Fruit fly (Drosophila melanogaster) whole organism, pupa: ENCODE results near the gene CG11155.
A peak's percentile ranks its signal among the peaks of the same experiment; 100 is the strongest.

ENCODE experiments used
- CG10348 ChIP-seq: fragments of 200-800 bp; sonication (Bioruptor generic); IDR thresholded peaks from 2 replicates; pipeline ENCODE4 v1.3.6; 2022; ENCODE audit warnings: missing biosample characterization, missing genetic modification characterization
- CG12605 ChIP-seq: fragments of 200-800 bp; sonication (Bioruptor generic); IDR thresholded peaks from 2 replicates; pipeline ENCODE4 v1.3.6; 2022; ENCODE audit warnings: missing biosample characterization, missing genetic modification characterization
- CG13204 ChIP-seq: fragments of 200-800 bp; sonication (Bioruptor generic); optimal IDR thresholded peaks from 2 replicates; lab custom pipeline; 2018; ENCODE audit warnings: missing biosample characterization, mild to moderate bottlenecking, missing genetic modification characterization, moderate library complexity
- CG14655 ChIP-seq: fragments of 200-800 bp; sonication (Bioruptor generic); optimal IDR thresholded peaks from 3 replicates; lab custom pipeline; 2017; ENCODE audit warnings: mild to moderate bottlenecking, missing biosample characterization, missing genetic modification reagents, missing genetic modification characterization
- CG15710 ChIP-seq: fragments of 200-800 bp; sonication (Bioruptor generic); optimal IDR thresholded peaks from 2 replicates; lab custom pipeline; 2018; ENCODE audit warnings: missing biosample characterization, mild to moderate bottlenecking, missing genetic modification characterization, moderate library complexity
- CG17806 ChIP-seq: fragments of 200-800 bp; sonication (Bioruptor generic); optimal IDR thresholded peaks from 2 replicates; lab custom pipeline; 2018; ENCODE audit warnings: missing biosample characterization, mild to moderate bottlenecking, missing genetic modification characterization, moderate library complexity
- CG32121 ChIP-seq: fragments of 200-800 bp; sonication (Bioruptor generic); IDR thresholded peaks from 2 replicates; pipeline ENCODE4 v1.3.6; 2022; ENCODE audit warnings: missing biosample characterization, missing genetic modification characterization
- CG34367 ChIP-seq: fragments of 200-800 bp; sonication (Bioruptor generic); optimal IDR thresholded peaks from 2 replicates; lab custom pipeline; 2018; ENCODE audit warnings: missing biosample characterization, mild to moderate bottlenecking, missing genetic modification characterization
- CG4496 ChIP-seq: fragments of 200-800 bp; sonication (Bioruptor generic); IDR thresholded peaks from 3 replicates; pipeline ENCODE4 v1.3.6; 2022; ENCODE audit warnings: missing biosample characterization, missing genetic modification characterization
- CG8159 ChIP-seq: fragments of 200-800 bp; sonication (Bioruptor generic); optimal IDR thresholded peaks from 3 replicates; lab custom pipeline; 2018; ENCODE audit warnings: missing biosample characterization, mild to moderate bottlenecking, missing genetic modification characterization, moderate library complexity
- CG8301 ChIP-seq: fragments of 200-800 bp; sonication (Bioruptor generic); optimal IDR thresholded peaks from 2 replicates; lab custom pipeline; 2018; ENCODE audit warnings: missing biosample characterization, mild to moderate bottlenecking, missing genetic modification characterization
- CG9948 ChIP-seq: fragments of 200-800 bp; sonication (Bioruptor generic); optimal IDR thresholded peaks from 2 replicates; lab custom pipeline; 2018; ENCODE audit warnings: missing biosample characterization, mild to moderate bottlenecking, missing genetic modification characterization, moderate library complexity
- D1 ChIP-seq: fragments of 200-800 bp; sonication (Bioruptor generic); optimal IDR thresholded peaks from 2 replicates; lab custom pipeline; 2018; ENCODE audit warnings: missing biosample characterization, mild to moderate bottlenecking, missing genetic modification characterization, moderate library complexity
- EcR ChIP-seq: fragments of 200-800 bp; sonication (Bioruptor generic); optimal IDR thresholded peaks from 3 replicates; lab custom pipeline; 2019; ENCODE audit warnings: missing biosample characterization, missing genetic modification characterization, mild to moderate bottlenecking, moderate library complexity, missing genetic modification reagents
- Ets98B ChIP-seq: fragments of 200-800 bp; sonication (Bioruptor generic); IDR thresholded peaks from 2 replicates; pipeline ENCODE4 v1.3.6; 2022; ENCODE audit warnings: missing biosample characterization, missing genetic modification characterization
- Pif1A ChIP-seq: fragments of 200-800 bp; sonication (Bioruptor generic); optimal IDR thresholded peaks from 3 replicates; lab custom pipeline; 2016; ENCODE audit warnings: missing biosample characterization, missing genetic modification characterization
- Pif1B ChIP-seq: fragments of 200-800 bp; sonication (Bioruptor generic); optimal IDR thresholded peaks from 3 replicates; lab custom pipeline; 2016; ENCODE audit warnings: missing biosample characterization, missing genetic modification characterization
- Snoo ChIP-seq: fragments of 200-800 bp; sonication (Bioruptor generic); optimal IDR thresholded peaks from 3 replicates; lab custom pipeline; 2017; ENCODE audit warnings: missing biosample characterization, mild to moderate bottlenecking, missing genetic modification characterization, inconsistent platforms
- fd96Ca ChIP-seq: fragments of 200-800 bp; sonication (Bioruptor generic); IDR thresholded peaks from 3 replicates; pipeline ENCODE4 v1.3.6; 2022; ENCODE audit warnings: missing biosample characterization, missing genetic modification characterization
- gl ChIP-seq: fragments of 200-800 bp; sonication (Bioruptor generic); optimal IDR thresholded peaks from 2 replicates; lab custom pipeline; 2018; ENCODE audit warnings: missing biosample characterization, mild to moderate bottlenecking, missing genetic modification characterization
- rn ChIP-seq: fragments of 200-800 bp; sonication (Bioruptor generic); IDR thresholded peaks from 2 replicates; pipeline ENCODE4 v1.3.6; 2022; ENCODE audit warnings: missing biosample characterization, missing genetic modification characterization

Gene CG11155

dm6 chr4:1112867-1113769 is 13.3 kb upstream of the CG11155 start:
- TF ChIP-seq CG12605 (GFP tag; lab: Robert Waterston, UW), result no peak
- TF ChIP-seq CG8301 (tag; lab: Kevin White, UChicago), result peak; percentile 94
- TF ChIP-seq Snoo, result peak; percentile 89
- TF ChIP-seq CG8159 (tag; lab: Kevin White, UChicago), result no peak
- TF ChIP-seq gl (tag; lab: Kevin White, UChicago), result peak; percentile 84
- TF ChIP-seq CG15710, result peak; percentile 82
- peak; percentile 48 for TF ChIP-seq D1
- peak; percentile 89 for TF ChIP-seq CG17806 (tag; lab: Kevin White, UChicago)
- TF ChIP-seq CG9948 (tag; lab: Kevin White, UChicago), result peak; percentile 90
- TF ChIP-seq CG32121 (GFP tag; lab: Robert Waterston, UW), result peak; percentile 94
- TF ChIP-seq CG34367 (tag; lab: Kevin White, UChicago), result peak; percentile 90
- no peak; the same call in 1 of the 2 replicates for TF ChIP-seq CG10348 (GFP tag; lab: Robert Waterston, UW)
- peak; percentile 97 for TF ChIP-seq Pif1A (GFP tag; lab: Kevin White, UChicago)
- peak; percentile 95 for TF ChIP-seq CG14655 (GFP tag; lab: Kevin White, UChicago)
- no peak for TF ChIP-seq CG13204 (GFP tag; lab: Kevin White, UChicago)
- no peak for TF ChIP-seq fd96Ca (GFP tag; lab: Robert Waterston, UW)
- peak; percentile 91 for TF ChIP-seq Pif1B (GFP tag; lab: Kevin White, UChicago)
- no peak for TF ChIP-seq rn (GFP tag; lab: Robert Waterston, UW)

- TF ChIP-seq EcR (GFP tag; lab: Kevin White, UChicago), result no peak
- no peak for TF ChIP-seq rn (GFP tag; lab: Robert Waterston, UW)
- no peak for TF ChIP-seq CG32121 (GFP tag; lab: Robert Waterston, UW)
- TF ChIP-seq CG14655 (GFP tag; lab: Kevin White, UChicago), result no peak
- TF ChIP-seq CG10348 (GFP tag; lab: Robert Waterston, UW), result no peak
- TF ChIP-seq CG8301 (tag; lab: Kevin White, UChicago), result no peak
- TF ChIP-seq CG8159 (tag; lab: Kevin White, UChicago), result no peak
- TF ChIP-seq Ets98B (GFP tag; lab: Robert Waterston, UW), result no peak
- TF ChIP-seq Pif1A (GFP tag; lab: Kevin White, UChicago), result no peak
- TF ChIP-seq CG17806 (tag; lab: Kevin White, UChicago), result no peak
- no peak for TF ChIP-seq fd96Ca (GFP tag; lab: Robert Waterston, UW)
- no peak for TF ChIP-seq Snoo
- TF ChIP-seq CG34367 (tag; lab: Kevin White, UChicago), result no peak
- no peak for TF ChIP-seq CG12605 (GFP tag; lab: Robert Waterston, UW)
- TF ChIP-seq gl (tag; lab: Kevin White, UChicago), result no peak
- TF ChIP-seq CG13204 (GFP tag; lab: Kevin White, UChicago), result no peak
Observed at dm6 chr4:1115299-1115698, 11.1 kb upstream of the CG11155 start.

- no peak for TF ChIP-seq fd96Ca (GFP tag; lab: Robert Waterston, UW)
- no peak for TF ChIP-seq Snoo
- TF ChIP-seq CG8301 (tag; lab: Kevin White, UChicago), result no peak
- TF ChIP-seq Ets98B (GFP tag; lab: Robert Waterston, UW), result no peak
- TF ChIP-seq CG8159 (tag; lab: Kevin White, UChicago), result no peak
- no peak for TF ChIP-seq gl (tag; lab: Kevin White, UChicago)
- TF ChIP-seq CG12605 (GFP tag; lab: Robert Waterston, UW), result no peak
- no peak for TF ChIP-seq D1
- TF ChIP-seq Pif1B (GFP tag; lab: Kevin White, UChicago), result no peak
- no peak for TF ChIP-seq CG14655 (GFP tag; lab: Kevin White, UChicago)
- TF ChIP-seq, all 21 proteins: peak for 0
Observed at dm6 chr4:1121888-1122287, 4.5 kb upstream of the CG11155 start.

dm6 chr4:1122658-1123606 is 3.5 kb upstream of the CG11155 start, which contains the start of gene Cals:
Gene Cals (minus strand): TSS chr4:1123357.
- TF ChIP-seq CG8159 (tag; lab: Kevin White, UChicago), result no peak
- no peak for TF ChIP-seq EcR (GFP tag; lab: Kevin White, UChicago)
- TF ChIP-seq CG32121 (GFP tag; lab: Robert Waterston, UW), result no peak
- TF ChIP-seq Ets98B (GFP tag; lab: Robert Waterston, UW), result no peak
- no peak for TF ChIP-seq Snoo
- TF ChIP-seq CG15710, result no peak
- no peak for TF ChIP-seq CG13204 (GFP tag; lab: Kevin White, UChicago)
- TF ChIP-seq CG8301 (tag; lab: Kevin White, UChicago), result no peak
- no peak for TF ChIP-seq CG4496 (GFP tag; lab: Robert Waterston, UW)
- TF ChIP-seq Pif1B (GFP tag; lab: Kevin White, UChicago), result no peak
- TF ChIP-seq rn (GFP tag; lab: Robert Waterston, UW), result no peak
